ENCODE assay signal across 2 worm cellular contexts in genomic region chrX:11047183-11047582, ce11.
TF ChIP-seq lines count a peak whose summit lies in the region.

Gene clc-1 (plus strand): TSS chrX:11047446.

TF ChIP-seq in whole organism, L1 larva, 84 proteins besides CTCF, POLR2A, EP300 and RAD21 (continued from another document):
- TF ChIP-seq elt-2 (tag; optimal IDR thresholded peaks at IDR 0.05; lab: Kevin White, UChicago) (peak; percentile 96), nhr-71 (tag; optimal IDR thresholded peaks at IDR 0.05; lab: Kevin White, UChicago) (peak; percentile 1), skn-1 (tag; optimal IDR thresholded peaks at IDR 0.05; lab: Kevin White, UChicago) (no peak), ztf-11 (tag; optimal IDR thresholded peaks at IDR 0.05; lab: Kevin White, UChicago) (no peak), mdl-1 (tag; optimal IDR thresholded peaks at IDR 0.05; lab: Kevin White, UChicago) (no peak), dsc-1 (tag; optimal IDR thresholded peaks at IDR 0.05; lab: Kevin White, UChicago) (no peak), hlh-4 (tag; optimal IDR thresholded peaks at IDR 0.05; lab: Kevin White, UChicago) (no peak), lin-13 (GFP tag; optimal IDR thresholded peaks at IDR 0.05; lab: Kevin White, UChicago) (no peak), snu-23 (GFP tag; optimal IDR thresholded peaks at IDR 0.05; lab: Kevin White, UChicago) (no peak)

TF ChIP-seq in whole organism, L4 larva, 104 proteins besides CTCF, POLR2A, EP300 and RAD21 (continued from another document):
- TF ChIP-seq nhr-102 (tag; optimal IDR thresholded peaks at IDR 0.05; lab: Kevin White, UChicago) (no peak), nhr-48 (tag; optimal IDR thresholded peaks at IDR 0.05; lab: Kevin White, UChicago) (peak; percentile 15), php-3 (GFP tag; IDR thresholded peaks at IDR 0.05; lab: Robert Waterston, UW) (peak; percentile 57), ztf-11 (tag; optimal IDR thresholded peaks at IDR 0.05; lab: Kevin White, UChicago) (no peak), ama-1 (optimal IDR thresholded peaks at IDR 0.05; lab: Kevin White, UChicago) (no peak), fos-1 (tag; optimal IDR thresholded peaks at IDR 0.05; lab: Kevin White, UChicago) (peak; percentile 27), ces-1 (GFP tag; optimal IDR thresholded peaks at IDR 0.05; lab: Kevin White, UChicago) (no peak), D1046.2 (GFP tag; IDR thresholded peaks at IDR 0.05; lab: Robert Waterston, UW) (no peak), daf-16 (GFP tag; optimal IDR thresholded peaks at IDR 0.05; lab: Kevin White, UChicago) (peak in 1 of 2 experiments; percentile 37), daf-16 (tag; optimal IDR thresholded peaks at IDR 0.05; lab: Kevin White, UChicago) (peak; percentile 87), spr-3 (GFP tag; optimal IDR thresholded peaks at IDR 0.05; lab: Kevin White, UChicago) (no peak)
